Fruit fly (Drosophila melanogaster): ENCODE data around the gene CG2150.
A peak's percentile ranks its signal among the peaks of the same experiment; 100 is the strongest.

CG2150 gene

DNA sequence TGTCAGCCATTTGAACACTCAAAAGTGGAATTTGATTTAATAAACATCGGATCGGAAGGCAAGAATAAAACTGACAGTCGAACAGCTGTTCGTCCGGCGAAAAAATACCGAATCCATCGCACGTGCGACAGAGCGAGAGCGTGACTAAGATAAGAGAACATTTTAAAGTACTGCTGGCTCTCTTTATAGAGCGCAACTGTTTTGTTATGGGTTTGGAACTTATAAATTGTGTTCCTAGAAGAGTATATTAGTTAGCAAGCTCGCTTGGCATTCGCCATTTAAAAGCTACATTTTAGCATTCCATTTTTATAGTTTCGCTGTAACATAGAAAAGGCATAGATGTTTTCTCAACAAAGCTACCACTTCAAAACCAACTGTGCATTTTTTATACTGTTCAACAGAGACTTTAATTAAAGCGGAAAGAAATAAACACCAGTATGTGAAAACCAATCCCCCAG lies 45.5 kb upstream of the CG2150 start, which contains the start of gene Rift (continued):
- peak; percentile 50 for TF ChIP-seq CG10669 (GFP tag; optimal IDR thresholded peaks at IDR 0.05)
- no peak for TF ChIP-seq fd85E (GFP tag; optimal IDR thresholded peaks at IDR 0.05)
- TF ChIP-seq topi (GFP tag; optimal IDR thresholded peaks at IDR 0.05) = peak; percentile 4
- TF ChIP-seq ss (GFP tag; optimal IDR thresholded peaks at IDR 0.05) = peak; percentile 22 to 32
- peak; percentile 43 for TF ChIP-seq Hr4 (GFP tag; optimal IDR thresholded peaks at IDR 0.05)
- TF ChIP-seq Smox (GFP tag; optimal IDR thresholded peaks at IDR 0.05) = no peak
- TF ChIP-seq CG7368 (GFP tag; optimal IDR thresholded peaks at IDR 0.05) = no peak
- no peak for TF ChIP-seq Gug (GFP tag; IDR thresholded peaks at IDR 0.05)
- no peak for TF ChIP-seq Eip93F (GFP tag; optimal IDR thresholded peaks at IDR 0.05)
- no peak for TF ChIP-seq CG31627 (GFP tag; optimal IDR thresholded peaks at IDR 0.05)
- peak; percentile 32 for TF ChIP-seq Ets96B (tag; optimal IDR thresholded peaks at IDR 0.05)
- TF ChIP-seq CG32006 (GFP tag; optimal IDR thresholded peaks at IDR 0.05) = peak; percentile 51
- no peak for TF ChIP-seq Ets21C (GFP tag; optimal IDR thresholded peaks at IDR 0.05)
- TF ChIP-seq CG15336 (GFP tag; IDR thresholded peaks at IDR 0.05) = peak; percentile 43; the same call in 1 of the 2 replicates
- no peak for TF ChIP-seq Hr39 (GFP tag; optimal IDR thresholded peaks at IDR 0.05)
- TF ChIP-seq salr (GFP tag; optimal IDR thresholded peaks at IDR 0.05) = no peak
- no peak for TF ChIP-seq CG16779 (tag; optimal IDR thresholded peaks at IDR 0.05)
- peak; percentile 37 for TF ChIP-seq dsx (GFP tag; optimal IDR thresholded peaks at IDR 0.05; ENCODE audit: poor library complexity, severe bottlenecking)
- no peak for TF ChIP-seq fd59A (GFP tag; optimal IDR thresholded peaks at IDR 0.05)
- TF ChIP-seq acj6 (GFP tag; optimal IDR thresholded peaks at IDR 0.05) = no peak
- peak; percentile 64 for TF ChIP-seq CG8119 (GFP tag; IDR thresholded peaks at IDR 0.05)
- no peak for TF ChIP-seq CG6854 (GFP tag; optimal IDR thresholded peaks at IDR 0.05)

- TF ChIP-seq Eip78C (GFP tag) (peak; percentile 50), fd85E (GFP tag; optimal IDR thresholded peaks at IDR 0.05) (no peak), CG6276 (GFP tag; optimal IDR thresholded peaks at IDR 0.05) (peak; percentile 16), Hr38 (GFP tag; optimal IDR thresholded peaks at IDR 0.05) (no peak)
Observed at dm6 chr3R:31809622-31810021, 45.0 kb upstream of the CG2150 start.

DNA sequence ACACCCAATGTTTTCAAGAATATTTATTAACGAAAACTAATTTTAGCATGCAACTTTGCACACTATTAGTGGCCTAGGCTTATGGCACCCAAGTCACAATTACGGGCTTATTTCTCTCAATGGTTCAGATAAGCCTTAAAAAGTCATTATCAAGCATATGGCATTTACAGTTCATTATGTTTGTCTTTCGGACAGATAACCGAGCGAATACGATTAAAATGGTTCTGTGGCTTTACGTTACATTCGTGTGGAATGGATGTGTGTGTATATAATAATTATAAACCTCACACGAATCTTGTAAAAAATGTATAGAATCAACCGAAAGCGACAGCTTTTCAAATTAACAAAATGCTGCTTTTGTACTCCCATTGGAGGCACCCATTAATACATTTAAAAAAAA lies 44.0 kb upstream of the CG2150 start:
- TF ChIP-seq salr (GFP tag; optimal IDR thresholded peaks at IDR 0.05) (no peak), Eip78C (GFP tag) (peak; percentile 61), svp (GFP tag) (peak; percentile 86)

- TF ChIP-seq eg (GFP tag; IDR thresholded peaks at IDR 0.05) (peak; percentile 53; the same call in 2 of the 3 replicates), CG32006 (GFP tag; optimal IDR thresholded peaks at IDR 0.05) (no peak), Eip93F (GFP tag; optimal IDR thresholded peaks at IDR 0.05) (no peak), spab (GFP tag; optimal IDR thresholded peaks at IDR 0.05) (peak; percentile 16), Gug (GFP tag; IDR thresholded peaks at IDR 0.05) (0 out of 2 replicates have a peak, but pooled peaks have one; percentile 20), Sox102F (GFP tag; optimal IDR thresholded peaks at IDR 0.05) (no peak), fd85E (GFP tag; optimal IDR thresholded peaks at IDR 0.05) (no peak), acj6 (GFP tag; optimal IDR thresholded peaks at IDR 0.05) (peak; percentile 57), Hr39 (GFP tag; optimal IDR thresholded peaks at IDR 0.05) (no peak), CG3032 (tag; optimal IDR thresholded peaks at IDR 0.05) (no peak), Sox15 (GFP tag; optimal IDR thresholded peaks at IDR 0.05) (peak; percentile 7), CG15336 (GFP tag; IDR thresholded peaks at IDR 0.05) (peak; percentile 38; the same call in 1 of the 2 replicates), esn (GFP tag; optimal IDR thresholded peaks at IDR 0.05) (no peak), CG11902 (GFP tag; optimal IDR thresholded peaks at IDR 0.05) (no peak), CG9139 (GFP tag; optimal IDR thresholded peaks at IDR 0.05) (no peak), Ets96B (tag; optimal IDR thresholded peaks at IDR 0.05) (no peak), cyc (GFP tag; optimal IDR thresholded peaks at IDR 0.05) (no peak), CG8632 (GFP tag; optimal IDR thresholded peaks at IDR 0.05) (no peak), Hr4 (GFP tag; optimal IDR thresholded peaks at IDR 0.05) (no peak), CG34406 (GFP tag; optimal IDR thresholded peaks at IDR 0.05) (no peak), CG1621 (tag; optimal IDR thresholded peaks at IDR 0.05) (no peak), OdsH (GFP tag; optimal IDR thresholded peaks at IDR 0.05) (no peak), fkh (GFP tag; optimal IDR thresholded peaks at IDR 0.05) (no peak), Blimp-1 (GFP tag; optimal IDR thresholded peaks at IDR 0.05) (no peak), CG11762 (GFP tag; optimal IDR thresholded peaks at IDR 0.05; ENCODE audit: insufficient read depth) (peak; percentile 7), CG31627 (GFP tag; optimal IDR thresholded peaks at IDR 0.05) (peak; percentile 64), ss (GFP tag; optimal IDR thresholded peaks at IDR 0.05) (no peak), vri (GFP tag; optimal IDR thresholded peaks at IDR 0.05) (no peak), CG10669 (GFP tag; optimal IDR thresholded peaks at IDR 0.05) (no peak), dsx (GFP tag; optimal IDR thresholded peaks at IDR 0.05; ENCODE audit: poor library complexity, severe bottlenecking) (no peak), lz (GFP tag; optimal IDR thresholded peaks at IDR 0.05) (peak; percentile 56)
Observed at dm6 chr3R:31805228-31805738, 40.7 kb upstream of the CG2150 start, which contains the start of the genes CG42233 and CG1971. Gene CG42233, minus strand, starts transcription at chr3R:31805278. Gene CG1971, plus strand, starts transcription at chr3R:31805468.

Data from whole organism, prepupa.